Fruit fly (Drosophila melanogaster) whole organism, prepupa: ENCODE results near the gene CG33307.

Source experiments
- Blimp-1 ChIP-seq: fragments of 200-800 bp; sonication (Bioruptor generic); optimal IDR thresholded peaks from 3 replicates; lab custom pipeline; 2017; ENCODE audit warnings: missing biosample characterization, missing genetic modification characterization, mild to moderate bottlenecking, moderate library complexity, missing genetic modification reagents
- CG11762 ChIP-seq: fragments of 200-800 bp; sonication (Bioruptor generic); optimal IDR thresholded peaks from 3 replicates; lab custom pipeline; 2016; ENCODE audit warnings: missing biosample characterization, missing genetic modification characterization; ENCODE audit not compliant: insufficient read depth
- CG3919 ChIP-seq: fragments of 200-800 bp; sonication (Bioruptor generic); optimal IDR thresholded peaks from 3 replicates; lab custom pipeline; 2016; ENCODE audit warnings: missing biosample characterization, missing genetic modification characterization
- CG7368 ChIP-seq: fragments of 200-800 bp; sonication (Bioruptor generic); optimal IDR thresholded peaks from 3 replicates; lab custom pipeline; 2016; ENCODE audit warnings: missing biosample characterization, missing genetic modification characterization
- CG8632 ChIP-seq: fragments of 200-800 bp; sonication (Bioruptor generic); optimal IDR thresholded peaks from 3 replicates; lab custom pipeline; 2016; ENCODE audit warnings: missing biosample characterization, missing genetic modification characterization
- Eip78C ChIP-seq: fragments of 200-800 bp; sonication (Bioruptor generic); peaks from one replicate; lab custom pipeline; 2016; ENCODE audit warnings: missing biosample characterization, missing genetic modification characterization
- Eip93F ChIP-seq: fragments of 200-800 bp; sonication (Bioruptor generic); optimal IDR thresholded peaks from 2 replicates; lab custom pipeline; 2016; ENCODE audit warnings: missing biosample characterization, mild to moderate bottlenecking, missing genetic modification characterization
- Hr39 ChIP-seq: fragments of 200-800 bp; sonication (Bioruptor generic); optimal IDR thresholded peaks from 2 replicates; lab custom pipeline; 2016; ENCODE audit warnings: missing biosample characterization, missing genetic modification characterization
- acj6 ChIP-seq: fragments of 200-800 bp; sonication (Bioruptor generic); optimal IDR thresholded peaks from 3 replicates; lab custom pipeline; 2016; ENCODE audit warnings: missing biosample characterization, missing genetic modification characterization
- fkh ChIP-seq: fragments of 200-800 bp; sonication (Bioruptor generic); optimal IDR thresholded peaks from 3 replicates; lab custom pipeline; 2017; ENCODE audit warnings: missing biosample characterization, mild to moderate bottlenecking, missing genetic modification characterization, moderate library complexity

- TF ChIP-seq Eip93F (GFP tag; lab: Kevin White, UChicago) (no peak), CG7368 (GFP tag; lab: Kevin White, UChicago) (no peak), CG8632 (GFP tag; lab: Kevin White, UChicago) (no peak), acj6 (GFP tag; lab: Kevin White, UChicago) (no peak), Blimp-1 (GFP tag; lab: Kevin White, UChicago) (no peak), Eip78C (GFP tag; lab: Kevin White, UChicago) (peak; percentile 81), Hr39 (GFP tag; lab: Kevin White, UChicago) (no peak), CG11762 (GFP tag; lab: Kevin White, UChicago) (no peak), fkh (GFP tag; lab: Kevin White, UChicago) (no peak), CG3919 (GFP tag; lab: Kevin White, UChicago) (no peak)
Measured at dm6 chr2L:13877934-13878580, 36.7 kb upstream of the CG33307 start.
